Worm (Caenorhabditis elegans) whole organism, L4 larva: ENCODE data around the gene M01A8.1.

Source experiments
- ama-1 ChIP-seq: fragments of 150-350 bp; optimal IDR thresholded peaks from 2 replicates; lab custom pipeline; 2014; ENCODE audit warnings: inconsistent platforms, mixed read lengths
- ceh-82 ChIP-seq: sonication (generic microtip); optimal IDR thresholded peaks from 2 replicates; lab custom pipeline; 2017; ENCODE audit warnings: missing biosample characterization, missing genetic modification characterization
- fkh-10 ChIP-seq: fragments of 150-350 bp; optimal IDR thresholded peaks from 2 replicates; lab custom pipeline; 2014; ENCODE audit warnings: missing biosample characterization, missing genetic modification reagents, missing genetic modification characterization
- nhr-10 ChIP-seq: fragments of 150-350 bp; optimal IDR thresholded peaks from 2 replicates; lab custom pipeline; 2014; ENCODE audit warnings: missing biosample characterization, missing genetic modification characterization
- ztf-11 ChIP-seq: fragments of 150-350 bp; optimal IDR thresholded peaks from 2 replicates; lab custom pipeline; 2014; ENCODE audit warnings: missing biosample characterization, missing genetic modification characterization

ce11 chrIII:9300670-9301069 lies 43.6 kb downstream of the M01A8.1 start:
- TF ChIP-seq ceh-82 (no peak), fkh-10 (no peak), ama-1 (lab: Kevin White, UChicago) (no peak), ztf-11 (no peak), nhr-10 (no peak)
